Worm (Caenorhabditis elegans) whole organism, mixed stage, embryonic: ENCODE results near the gene Y42G9A.1.

Experiments used
- ceh-83 ChIP-seq: fragments of 200-800 bp; sonication (Bioruptor generic); optimal IDR thresholded peaks from 2 replicates; lab custom pipeline; 2018; ENCODE audit warnings: mild to moderate bottlenecking, missing genetic modification characterization, missing compliant biosample characterization
- cnd-1 ChIP-seq: fragments of 200-800 bp; sonication (Bioruptor generic); optimal IDR thresholded peaks from 2 replicates; lab custom pipeline; 2018; ENCODE audit warnings: mild to moderate bottlenecking, missing genetic modification characterization, missing compliant biosample characterization
- mep-1 ChIP-seq: fragments of 150-350 bp; optimal IDR thresholded peaks from 2 replicates; lab custom pipeline; 2017; ENCODE audit warnings: missing biosample characterization, missing genetic modification reagents, missing genetic modification characterization, inconsistent platforms
- nhr-28 ChIP-seq: fragments of 150-350 bp; optimal IDR thresholded peaks from 2 replicates; lab custom pipeline; 2014; ENCODE audit warnings: missing biosample characterization, missing genetic modification characterization
- nhr-76 ChIP-seq: sonication (generic microtip); optimal IDR thresholded peaks from 2 replicates; lab custom pipeline; 2017; ENCODE audit warnings: missing biosample characterization, missing genetic modification characterization
- pha-4 ChIP-seq: fragments of 150-350 bp; optimal IDR thresholded peaks from 2 replicates; lab custom pipeline; 2018; ENCODE audit warnings: missing biosample characterization, missing genetic modification reagents, missing genetic modification characterization
- snpc-4 ChIP-seq: fragments of 150-350 bp; optimal IDR thresholded peaks from 2 replicates; lab custom pipeline; 2014; ENCODE audit warnings: missing biosample characterization, missing genetic modification characterization
- tbx-8 ChIP-seq: fragments of 200-800 bp; sonication (Bioruptor generic); optimal IDR thresholded peaks from 2 replicates; lab custom pipeline; 2018; ENCODE audit warnings: mild to moderate bottlenecking, missing genetic modification characterization, moderate library complexity, missing compliant biosample characterization
- unc-62 ChIP-seq: fragments of 150-350 bp; optimal IDR thresholded peaks from 2 replicates; lab custom pipeline; 2014; ENCODE audit warnings: missing biosample characterization, missing genetic modification reagents, missing genetic modification characterization

DNA sequence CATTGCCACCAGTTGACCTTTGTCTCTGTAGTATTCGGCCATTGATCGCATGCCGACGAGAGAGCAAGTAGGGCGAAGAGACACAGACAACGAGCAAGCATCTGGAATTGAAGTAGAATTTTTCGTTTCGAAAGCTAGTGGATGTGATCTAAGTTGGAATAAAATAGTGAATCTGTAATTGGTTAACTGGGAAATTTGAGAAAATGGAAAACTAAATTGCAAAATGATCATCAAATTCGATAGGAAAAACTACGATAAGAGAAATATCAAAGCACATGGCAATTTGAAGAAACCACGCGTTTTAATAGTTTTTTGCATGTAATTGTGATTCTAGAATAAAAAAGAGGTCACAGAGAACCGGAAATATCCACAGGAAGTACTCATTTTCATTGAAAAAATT, 27.0 kb downstream of the Y42G9A.1 start, which contains the start of gene F42A10.6:
- no peak for TF ChIP-seq cnd-1 (tag; lab: Kevin White, UChicago)
- TF ChIP-seq ceh-83, result no peak
- TF ChIP-seq unc-62 (GFP tag; lab: Kevin White, UChicago), result no peak
- TF ChIP-seq snpc-4 (tag; lab: Kevin White, UChicago), result no peak
- TF ChIP-seq tbx-8 (GFP tag; lab: Kevin White, UChicago), result no peak
- no peak for TF ChIP-seq mep-1 (tag; lab: Kevin White, UChicago)
- no peak for TF ChIP-seq nhr-28
- no peak for TF ChIP-seq pha-4 (tag; lab: Kevin White, UChicago)
- TF ChIP-seq nhr-76 (tag; lab: Kevin White, UChicago), result no peak
